Worm (Caenorhabditis elegans): ENCODE measurements around the gene nspg-4.

The nspg-4 gene

DNA sequence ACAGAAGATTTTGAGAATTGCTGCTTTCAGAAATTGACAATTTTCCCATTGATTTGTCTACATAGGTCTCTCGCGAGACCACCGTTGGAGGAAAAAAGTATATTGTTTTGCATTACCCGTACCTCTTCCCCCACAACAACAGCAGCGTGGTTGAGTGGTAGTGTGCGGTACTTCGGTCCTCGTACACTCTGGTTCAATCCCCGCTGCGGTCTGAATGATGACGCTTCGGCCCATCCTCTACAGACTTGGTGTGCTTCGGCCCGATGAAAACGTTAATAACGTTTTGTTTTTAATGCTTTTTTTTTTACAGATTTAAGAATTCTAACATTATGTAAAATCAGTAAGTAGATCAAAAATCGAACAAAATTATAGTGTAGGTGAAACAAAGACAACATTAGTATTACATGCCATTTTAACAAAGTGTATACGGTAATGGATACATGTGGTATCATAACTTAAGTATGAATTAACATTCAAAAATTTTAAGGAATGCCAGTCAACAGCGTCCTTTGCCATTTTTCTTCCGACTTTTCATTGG lies 2.2 kb downstream of the nspg-4 start, which contains the start of gene ZK816.3:
Gene ZK816.3 (plus strand): TSS at position 488 of the 538 bp plus-strand sequence.
- TF ChIP-seq ttx-3 (tag; optimal IDR thresholded peaks at IDR 0.05) (peak; percentile 32), pros-1 (tag; optimal IDR thresholded peaks at IDR 0.05) (no peak), sdc-2 (tag; optimal IDR thresholded peaks at IDR 0.05) (peak; percentile 63), ceh-22 (tag; optimal IDR thresholded peaks at IDR 0.05) (no peak), ceh-24 (tag; optimal IDR thresholded peaks at IDR 0.05) (no peak), lim-6 (tag; optimal IDR thresholded peaks at IDR 0.05) (no peak), sox-4 (tag; optimal IDR thresholded peaks at IDR 0.05) (peak; percentile 61), ceh-18 (tag; optimal IDR thresholded peaks at IDR 0.05) (no peak), npax-4 (tag; optimal IDR thresholded peaks at IDR 0.05) (no peak), syd-9 (tag; optimal IDR thresholded peaks at IDR 0.05) (no peak), hlh-6 (tag; optimal IDR thresholded peaks at IDR 0.05) (peak; percentile 79), tbx-7 (tag; optimal IDR thresholded peaks at IDR 0.05) (peak; percentile 12), nhr-232 (tag; optimal IDR thresholded peaks at IDR 0.05) (peak; percentile 74), F13H6.1 (tag; optimal IDR thresholded peaks at IDR 0.05) (no peak), unc-42 (tag; optimal IDR thresholded peaks at IDR 0.05) (no peak), ceh-31 (tag; optimal IDR thresholded peaks at IDR 0.05) (peak; percentile 36), K09A11.1 (tag; optimal IDR thresholded peaks at IDR 0.05; ENCODE audit: insufficient read depth) (peak; percentile 55), ceh-9 (tag; optimal IDR thresholded peaks at IDR 0.05) (no peak), ama-1 (optimal IDR thresholded peaks at IDR 0.05) (no peak), fkh-6 (tag; optimal IDR thresholded peaks at IDR 0.05) (peak; percentile 69), unc-55 (GFP tag; optimal IDR thresholded peaks at IDR 0.05) (no peak), pqm-1 (tag; optimal IDR thresholded peaks at IDR 0.05) (no peak), hlh-30 (tag; optimal IDR thresholded peaks at IDR 0.05; ENCODE audit: insufficient read depth) (no peak), pat-9 (tag; optimal IDR thresholded peaks at IDR 0.05) (peak; percentile 71), unc-86 (tag; optimal IDR thresholded peaks at IDR 0.05) (peak; percentile 31), madf-2 (tag; optimal IDR thresholded peaks at IDR 0.05) (peak; percentile 32), sox-2 (GFP tag; IDR thresholded peaks at IDR 0.05) (peak; percentile 77), fkh-10 (GFP tag; optimal IDR thresholded peaks at IDR 0.05) (no peak), ztf-16 (tag; optimal IDR thresholded peaks at IDR 0.05) (no peak), elt-4 (tag; optimal IDR thresholded peaks at IDR 0.05) (no peak), nfya-1 (tag; optimal IDR thresholded peaks at IDR 0.05) (peak; percentile 22), T23F11.4 (GFP tag; optimal IDR thresholded peaks at IDR 0.05) (no peak), pha-4 (tag; optimal IDR thresholded peaks at IDR 0.05) (no peak), hlh-8 (tag; optimal IDR thresholded peaks at IDR 0.05) (peak; percentile 23), K02D7.2 (tag; optimal IDR thresholded peaks at IDR 0.05) (no peak), rnt-1 (tag; optimal IDR thresholded peaks at IDR 0.05) (peak; percentile 35), gmeb-2 (tag; optimal IDR thresholded peaks at IDR 0.05) (peak; percentile 29), che-1 (tag; optimal IDR thresholded peaks at IDR 0.05) (peak; percentile 60), dve-1 (tag; optimal IDR thresholded peaks at IDR 0.05) (peak; percentile 15), ceh-30 (tag; optimal IDR thresholded peaks at IDR 0.05) (no peak), odd-2 (tag; optimal IDR thresholded peaks at IDR 0.05) (no peak), dmd-4 (tag; optimal IDR thresholded peaks at IDR 0.05; ENCODE audit: borderline replicate concordance) (no peak), tbx-2 (tag; optimal IDR thresholded peaks at IDR 0.05) (peak; percentile 72), hlh-13 (GFP tag; optimal IDR thresholded peaks at IDR 0.05) (no peak), pag-3 (tag; optimal IDR thresholded peaks at IDR 0.05; ENCODE audit: borderline replicate concordance) (no peak), ahr-1 (tag; optimal IDR thresholded peaks at IDR 0.05) (no peak), nhr-11 (tag; optimal IDR thresholded peaks at IDR 0.05) (no peak), elt-2 (tag; optimal IDR thresholded peaks at IDR 0.05) (peak; percentile 78), C38D4.7 (GFP tag; optimal IDR thresholded peaks at IDR 0.05) (peak; percentile 35), C08G9.2 (tag; optimal IDR thresholded peaks at IDR 0.05) (peak; percentile 43), ceh-45 (GFP tag; IDR thresholded peaks at IDR 0.05) (no peak), Y22D7AL.16 (tag; optimal IDR thresholded peaks at IDR 0.05) (peak; percentile 37), mec-3 (tag; optimal IDR thresholded peaks at IDR 0.05; ENCODE audit: borderline replicate concordance) (no peak)
